Fruit fly (Drosophila melanogaster) whole organism, prepupa: Measurements from ENCODE around the gene Setx.

Source experiments
- Blimp-1 ChIP-seq: fragments of 200-800 bp; sonication (Bioruptor generic); optimal IDR thresholded peaks from 3 replicates; lab custom pipeline; 2017; ENCODE audit warnings: missing biosample characterization, missing genetic modification characterization, mild to moderate bottlenecking, moderate library complexity, missing genetic modification reagents
- CG10669 ChIP-seq: fragments of 200-800 bp; sonication (Bioruptor generic); optimal IDR thresholded peaks from 3 replicates; lab custom pipeline; 2018; ENCODE audit warnings: missing biosample characterization, mild to moderate bottlenecking, missing genetic modification characterization, moderate library complexity
- CG11762 ChIP-seq: fragments of 200-800 bp; sonication (Bioruptor generic); optimal IDR thresholded peaks from 3 replicates; lab custom pipeline; 2016; ENCODE audit warnings: missing biosample characterization, missing genetic modification characterization; ENCODE audit not compliant: insufficient read depth
- CG11902 ChIP-seq: fragments of 200-800 bp; sonication (Bioruptor generic); optimal IDR thresholded peaks from 3 replicates; lab custom pipeline; 2016; ENCODE audit warnings: missing biosample characterization, missing genetic modification characterization
- CG15336 ChIP-seq: fragments of 200-800 bp; sonication (Bioruptor generic); IDR thresholded peaks from 2 replicates; pipeline ENCODE4 v1.3.6; 2022; ENCODE audit warnings: missing biosample characterization, missing genetic modification characterization
- CG1621 ChIP-seq: fragments of 200-800 bp; sonication (Bioruptor generic); optimal IDR thresholded peaks from 3 replicates; lab custom pipeline; 2018; ENCODE audit warnings: missing biosample characterization, mild to moderate bottlenecking, missing genetic modification characterization
- CG16779 ChIP-seq: fragments of 200-800 bp; sonication (Bioruptor generic); optimal IDR thresholded peaks from 3 replicates; lab custom pipeline; 2017; ENCODE audit warnings: missing biosample characterization, mild to moderate bottlenecking, missing genetic modification characterization
- CG3032 ChIP-seq: fragments of 200-800 bp; optimal IDR thresholded peaks from 2 replicates; lab custom pipeline; 2019; ENCODE audit warnings: missing biosample characterization, mild to moderate bottlenecking, missing genetic modification characterization, moderate library complexity
- CG31627 ChIP-seq: fragments of 200-800 bp; sonication (Bioruptor generic); optimal IDR thresholded peaks from 3 replicates; lab custom pipeline; 2016; ENCODE audit warnings: missing biosample characterization, missing genetic modification characterization
- CG32006 ChIP-seq: fragments of 200-800 bp; sonication (Bioruptor generic); optimal IDR thresholded peaks from 3 replicates; lab custom pipeline; 2017; ENCODE audit warnings: missing biosample characterization, mild to moderate bottlenecking, missing genetic modification characterization
- CG3919 ChIP-seq: fragments of 200-800 bp; sonication (Bioruptor generic); optimal IDR thresholded peaks from 3 replicates; lab custom pipeline; 2016; ENCODE audit warnings: missing biosample characterization, missing genetic modification characterization
- CG4318 ChIP-seq: fragments of 200-800 bp; sonication (Bioruptor generic); optimal IDR thresholded peaks from 3 replicates; lab custom pipeline; 2017; ENCODE audit warnings: missing biosample characterization, mild to moderate bottlenecking, missing genetic modification characterization
- CG6276 ChIP-seq: fragments of 200-800 bp; sonication (Bioruptor generic); optimal IDR thresholded peaks from 2 replicates; lab custom pipeline; 2017; ENCODE audit warnings: missing biosample characterization, mild to moderate bottlenecking, missing genetic modification characterization
- CG6792 ChIP-seq: fragments of 200-800 bp; sonication (Bioruptor generic); optimal IDR thresholded peaks from 3 replicates; lab custom pipeline; 2016; ENCODE audit warnings: missing biosample characterization, missing genetic modification characterization
- CG6854 ChIP-seq: fragments of 200-800 bp; sonication (Bioruptor generic); optimal IDR thresholded peaks from 2 replicates; lab custom pipeline; 2017; ENCODE audit warnings: missing biosample characterization, mild to moderate bottlenecking, missing genetic modification characterization
- CG7368 ChIP-seq: fragments of 200-800 bp; sonication (Bioruptor generic); optimal IDR thresholded peaks from 3 replicates; lab custom pipeline; 2016; ENCODE audit warnings: missing biosample characterization, missing genetic modification characterization
- CG8119 ChIP-seq: fragments of 200-800 bp; sonication (Bioruptor generic); IDR thresholded peaks from 3 replicates; pipeline ENCODE4 v1.3.6; 2022; ENCODE audit warnings: missing biosample characterization, missing genetic modification characterization
- CG8319 ChIP-seq: fragments of 200-800 bp; sonication (Bioruptor generic); optimal IDR thresholded peaks from 3 replicates; lab custom pipeline; 2016; ENCODE audit warnings: missing biosample characterization, missing genetic modification characterization
- CG9139 ChIP-seq: fragments of 200-800 bp; sonication (Bioruptor generic); optimal IDR thresholded peaks from 3 replicates; lab custom pipeline; 2017; ENCODE audit warnings: missing biosample characterization, mild to moderate bottlenecking, missing genetic modification characterization
- Eip75B ChIP-seq: fragments of 200-800 bp; sonication (Bioruptor generic); optimal IDR thresholded peaks from 3 replicates; lab custom pipeline; 2016; ENCODE audit warnings: missing biosample characterization, missing genetic modification characterization
- Eip93F ChIP-seq: fragments of 200-800 bp; sonication (Bioruptor generic); optimal IDR thresholded peaks from 2 replicates; lab custom pipeline; 2016; ENCODE audit warnings: missing biosample characterization, mild to moderate bottlenecking, missing genetic modification characterization
- Ets21C ChIP-seq: fragments of 200-800 bp; sonication (Bioruptor generic); optimal IDR thresholded peaks from 3 replicates; lab custom pipeline; 2016; ENCODE audit warnings: missing biosample characterization, missing genetic modification characterization
- Ets96B ChIP-seq: fragments of 200-800 bp; optimal IDR thresholded peaks from 2 replicates; lab custom pipeline; 2019; ENCODE audit warnings: missing biosample characterization, mild to moderate bottlenecking, missing genetic modification characterization, moderate library complexity
- Hr39 ChIP-seq: fragments of 200-800 bp; sonication (Bioruptor generic); optimal IDR thresholded peaks from 2 replicates; lab custom pipeline; 2016; ENCODE audit warnings: missing biosample characterization, missing genetic modification characterization
- Hr4 ChIP-seq: fragments of 200-800 bp; sonication (Bioruptor generic); optimal IDR thresholded peaks from 3 replicates; lab custom pipeline; 2016; ENCODE audit warnings: missing biosample characterization, missing genetic modification characterization
- Lpt ChIP-seq: fragments of 200-800 bp; sonication (Bioruptor generic); optimal IDR thresholded peaks from 3 replicates; lab custom pipeline; 2016; ENCODE audit warnings: missing biosample characterization, missing genetic modification characterization
- Met ChIP-seq: fragments of 200-800 bp; sonication (Bioruptor generic); optimal IDR thresholded peaks from 3 replicates; lab custom pipeline; 2016; ENCODE audit warnings: missing biosample characterization, missing genetic modification characterization
- OdsH ChIP-seq: fragments of 200-800 bp; sonication (Bioruptor generic); optimal IDR thresholded peaks from 3 replicates; lab custom pipeline; 2016; ENCODE audit warnings: missing biosample characterization, missing genetic modification characterization
- Sox14 ChIP-seq: fragments of 200-800 bp; sonication (Bioruptor generic); optimal IDR thresholded peaks from 3 replicates; lab custom pipeline; 2016; ENCODE audit warnings: missing biosample characterization, missing genetic modification characterization
- Sox15 ChIP-seq: fragments of 200-800 bp; sonication (Bioruptor generic); optimal IDR thresholded peaks from 3 replicates; lab custom pipeline; 2016; ENCODE audit warnings: missing biosample characterization, missing genetic modification characterization
- achi ChIP-seq: fragments of 200-800 bp; sonication (Bioruptor generic); optimal IDR thresholded peaks from 3 replicates; lab custom pipeline; 2016; ENCODE audit warnings: missing biosample characterization, missing genetic modification characterization
- acj6 ChIP-seq: fragments of 200-800 bp; sonication (Bioruptor generic); optimal IDR thresholded peaks from 3 replicates; lab custom pipeline; 2016; ENCODE audit warnings: missing biosample characterization, missing genetic modification characterization
- cyc ChIP-seq: fragments of 200-800 bp; sonication (Bioruptor generic); optimal IDR thresholded peaks from 3 replicates; lab custom pipeline; 2016; ENCODE audit warnings: missing biosample characterization, missing genetic modification characterization
- dac ChIP-seq: fragments of 200-800 bp; sonication (Bioruptor generic); optimal IDR thresholded peaks from 2 replicates; lab custom pipeline; 2017; ENCODE audit warnings: missing biosample characterization, mild to moderate bottlenecking, missing genetic modification characterization
- esn ChIP-seq: fragments of 200-800 bp; sonication (Bioruptor generic); optimal IDR thresholded peaks from 2 replicates; lab custom pipeline; 2016; ENCODE audit warnings: missing biosample characterization, mild to moderate bottlenecking, missing genetic modification characterization, moderate library complexity
- fd59A ChIP-seq: fragments of 200-800 bp; sonication (Bioruptor generic); optimal IDR thresholded peaks from 2 replicates; lab custom pipeline; 2017; ENCODE audit warnings: missing biosample characterization, mild to moderate bottlenecking, missing genetic modification characterization, missing genetic modification reagents
- fkh ChIP-seq: fragments of 200-800 bp; sonication (Bioruptor generic); optimal IDR thresholded peaks from 3 replicates; lab custom pipeline; 2017; ENCODE audit warnings: missing biosample characterization, mild to moderate bottlenecking, missing genetic modification characterization, moderate library complexity
- lz ChIP-seq: fragments of 200-800 bp; sonication (Bioruptor generic); optimal IDR thresholded peaks from 3 replicates; lab custom pipeline; 2016; ENCODE audit warnings: missing biosample characterization, missing genetic modification characterization
- net ChIP-seq: fragments of 200-800 bp; sonication (Bioruptor generic); optimal IDR thresholded peaks from 3 replicates; lab custom pipeline; 2016; ENCODE audit warnings: missing biosample characterization, missing genetic modification characterization
- pdm3 ChIP-seq: fragments of 200-800 bp; sonication (Bioruptor generic); optimal IDR thresholded peaks from 3 replicates; lab custom pipeline; 2016; ENCODE audit warnings: missing biosample characterization, missing genetic modification characterization
- salr ChIP-seq, 2 experiments: fragments of 200-800 bp; sonication (Bioruptor generic); optimal IDR thresholded peaks; 3 replicates each; lab custom pipeline; 2016 to 2018; ENCODE audit warnings: missing biosample characterization in 2 of 2, missing genetic modification characterization in 2 of 2, mild to moderate bottlenecking in 1 of 2
- spab ChIP-seq: fragments of 200-800 bp; sonication (Bioruptor generic); optimal IDR thresholded peaks from 2 replicates; lab custom pipeline; 2017; ENCODE audit warnings: missing biosample characterization, mild to moderate bottlenecking, missing genetic modification characterization, missing genetic modification reagents
- ss ChIP-seq, 2 experiments: fragments of 200-800 bp; sonication (Bioruptor generic); optimal IDR thresholded peaks; 2 replicates in 1 of 2; 3 replicates in 1 of 2; lab custom pipeline; 2017 to 2018; ENCODE audit warnings: mild to moderate bottlenecking in 2 of 2, missing biosample characterization in 2 of 2, missing genetic modification characterization in 2 of 2, moderate library complexity in 1 of 2
- svp ChIP-seq: fragments of 200-800 bp; sonication (Bioruptor generic); peaks from one replicate; lab custom pipeline; 2016; ENCODE audit warnings: missing biosample characterization, missing genetic modification characterization
- topi ChIP-seq: fragments of 200-800 bp; sonication (Bioruptor generic); optimal IDR thresholded peaks from 3 replicates; lab custom pipeline; 2016; ENCODE audit warnings: missing biosample characterization, missing genetic modification characterization
- vri ChIP-seq: fragments of 200-800 bp; sonication (Bioruptor generic); optimal IDR thresholded peaks from 3 replicates; lab custom pipeline; 2016; ENCODE audit warnings: missing biosample characterization, mild to moderate bottlenecking, missing genetic modification characterization

Gene Setx

dm6 chr3L:8158715-8159380 lies 21.6 kb upstream of the Setx start, which contains the start of gene CG42445:
Gene CG42445 (minus strand): TSS chr3L:8158900.
- TF ChIP-seq svp (GFP tag; lab: Kevin White, UChicago), result peak; percentile 48
- TF ChIP-seq CG11762 (GFP tag; lab: Kevin White, UChicago), result no peak
- TF ChIP-seq CG32006 (GFP tag; lab: Kevin White, UChicago), result no peak
- TF ChIP-seq CG6276 (GFP tag; lab: Kevin White, UChicago), result no peak
- no peak for TF ChIP-seq Hr39 (GFP tag; lab: Kevin White, UChicago)
- no peak for TF ChIP-seq CG3919 (GFP tag; lab: Kevin White, UChicago)
- no peak for TF ChIP-seq CG4318
- no peak for TF ChIP-seq acj6 (GFP tag; lab: Kevin White, UChicago)
- TF ChIP-seq Hr4 (GFP tag; lab: Kevin White, UChicago), result no peak
- no peak for TF ChIP-seq CG7368 (GFP tag; lab: Kevin White, UChicago)
- peak; percentile 80 for TF ChIP-seq achi (GFP tag; lab: Kevin White, UChicago)
- TF ChIP-seq spab (GFP tag; lab: Kevin White, UChicago), result no peak
- TF ChIP-seq esn, result no peak
- peak; percentile 42 for TF ChIP-seq fkh (GFP tag; lab: Kevin White, UChicago)
- no peak for TF ChIP-seq lz (GFP tag; lab: Kevin White, UChicago)
- TF ChIP-seq CG31627 (GFP tag; lab: Kevin White, UChicago), result no peak

dm6 chr3L:8157079-8157478 lies 19.8 kb upstream of the Setx start:
- TF ChIP-seq dac (GFP tag; lab: Kevin White, UChicago) (no peak), CG6854 (no peak), salr (GFP tag; optimal IDR thresholded peaks at IDR 0.05; lab: Kevin White, UChicago) (no peak), CG16779 (tag; lab: Kevin White, UChicago) (no peak), CG6276 (GFP tag; lab: Kevin White, UChicago) (no peak), Sox15 (GFP tag; lab: Kevin White, UChicago) (peak; percentile 32), spab (GFP tag; lab: Kevin White, UChicago) (no peak), OdsH (GFP tag; lab: Kevin White, UChicago) (peak; percentile 63), Ets96B (tag; lab: Kevin White, UChicago) (peak; percentile 30), Sox14 (peak; percentile 64), CG3919 (GFP tag; lab: Kevin White, UChicago) (peak; percentile 64), CG8319 (GFP tag; lab: Kevin White, UChicago) (peak; percentile 17), CG9139 (GFP tag; lab: Kevin White, UChicago) (peak; percentile 21), topi (GFP tag; lab: Kevin White, UChicago) (peak; percentile 72), Blimp-1 (GFP tag; lab: Kevin White, UChicago) (peak; percentile 4), CG32006 (GFP tag; lab: Kevin White, UChicago) (peak; percentile 6), vri (peak; percentile 24), Lpt (GFP tag; lab: Kevin White, UChicago) (no peak), CG7368 (GFP tag; lab: Kevin White, UChicago) (no peak), Met (GFP tag; lab: Kevin White, UChicago) (peak; percentile 66), Eip93F (GFP tag; lab: Kevin White, UChicago) (no peak), CG10669 (GFP tag; lab: Kevin White, UChicago) (peak; percentile 58), CG4318 (no peak), esn (peak; percentile 75), CG8119 (GFP tag; lab: Robert Waterston, UW) (no peak), net (GFP tag; lab: Kevin White, UChicago) (no peak), fd59A (GFP tag; lab: Kevin White, UChicago) (peak; percentile 28), CG15336 (GFP tag; lab: Robert Waterston, UW) (no peak), acj6 (GFP tag; lab: Kevin White, UChicago) (peak; percentile 45), lz (GFP tag; lab: Kevin White, UChicago) (peak; percentile 59), CG3032 (tag; lab: Kevin White, UChicago) (peak; percentile 38), Ets21C (peak; percentile 42), CG1621 (tag; lab: Kevin White, UChicago) (no peak), CG11762 (GFP tag; lab: Kevin White, UChicago) (peak; percentile 41), CG31627 (GFP tag; lab: Kevin White, UChicago) (peak; percentile 58), pdm3 (GFP tag; lab: Kevin White, UChicago) (peak; percentile 51), ss (GFP tag; optimal IDR thresholded peaks at IDR 0.05; lab: Kevin White, UChicago) (peak in 1 of 2 experiments; percentile 50), cyc (GFP tag; lab: Kevin White, UChicago) (peak; percentile 43), fkh (GFP tag; lab: Kevin White, UChicago) (no peak), Eip75B (peak; percentile 51), Hr39 (GFP tag; lab: Kevin White, UChicago) (peak; percentile 55), CG11902 (GFP tag; lab: Kevin White, UChicago) (peak; percentile 41), CG6792 (GFP tag; lab: Kevin White, UChicago) (peak; percentile 65)
